Worm (Caenorhabditis elegans): ENCODE results near the gene nspc-13.

nspc-13 gene

ce11 chrX:12341338-12341737 is 15.9 kb upstream of the nspc-13 start, which contains the start of gene zig-2:
Gene zig-2 (minus strand): TSS chrX:12341438.
- no peak for TF ChIP-seq dsc-1 (tag; optimal IDR thresholded peaks at IDR 0.05)
- TF ChIP-seq unc-62 (GFP tag; optimal IDR thresholded peaks at IDR 0.05), result no peak
- TF ChIP-seq blmp-1 (tag; optimal IDR thresholded peaks at IDR 0.05), result no peak
- no peak for TF ChIP-seq tlp-1 (tag; optimal IDR thresholded peaks at IDR 0.05)
- no peak for TF ChIP-seq lin-13 (GFP tag; optimal IDR thresholded peaks at IDR 0.05)
- no peak for TF ChIP-seq nhr-28 (tag; optimal IDR thresholded peaks at IDR 0.05)
- TF ChIP-seq mdl-1 (tag; optimal IDR thresholded peaks at IDR 0.05), result no peak
- TF ChIP-seq isw-1 (GFP tag; IDR thresholded peaks at IDR 0.05), result no peak
- no peak for TF ChIP-seq C34B4.2 (tag; optimal IDR thresholded peaks at IDR 0.05)
- no peak for TF ChIP-seq zag-1 (tag; optimal IDR thresholded peaks at IDR 0.05)
- TF ChIP-seq lin-39 (tag; optimal IDR thresholded peaks at IDR 0.05), result no peak
- TF ChIP-seq vab-15 (tag; optimal IDR thresholded peaks at IDR 0.05), result no peak
- no peak for TF ChIP-seq zip-4 (GFP tag; optimal IDR thresholded peaks at IDR 0.05)
- no peak for TF ChIP-seq unc-130 (tag; optimal IDR thresholded peaks at IDR 0.05)
- no peak for TF ChIP-seq pag-3 (tag; optimal IDR thresholded peaks at IDR 0.05; ENCODE audit: borderline replicate concordance, insufficient read depth)
- TF ChIP-seq sup-37 (GFP tag; optimal IDR thresholded peaks at IDR 0.05), result no peak
- no peak for TF ChIP-seq lin-14 (GFP tag; optimal IDR thresholded peaks at IDR 0.05)
- TF ChIP-seq ztf-4 (tag; optimal IDR thresholded peaks at IDR 0.05), result no peak
- TF ChIP-seq pqm-1 (tag; optimal IDR thresholded peaks at IDR 0.05), result no peak
- TF ChIP-seq tbx-2 (tag; optimal IDR thresholded peaks at IDR 0.05), result no peak

ce11 chrX:12343279-12343678 is 13.9 kb upstream of the nspc-13 start, which contains the start of the genes nspc-9 and nspc-10:
Gene nspc-9 (minus strand): TSS chrX:12343379.
Gene nspc-10 (plus strand): TSS chrX:12343609.
- TF ChIP-seq nhr-71 (tag; optimal IDR thresholded peaks at IDR 0.05), result no peak
- TF ChIP-seq Y116A8C.19 (tag; optimal IDR thresholded peaks at IDR 0.05; ENCODE audit: borderline replicate concordance), result no peak
- no peak for TF ChIP-seq C16A3.4 (tag; optimal IDR thresholded peaks at IDR 0.05)
- TF ChIP-seq F16B12.6 (tag; optimal IDR thresholded peaks at IDR 0.05), result no peak
- no peak for TF ChIP-seq egl-27 (tag; optimal IDR thresholded peaks at IDR 0.05)
- TF ChIP-seq isw-1 (GFP tag; IDR thresholded peaks at IDR 0.05), result no peak

- TF ChIP-seq hpl-2 (GFP tag; optimal IDR thresholded peaks at IDR 0.05), result no peak
- no peak for TF ChIP-seq snpc-4 (tag; optimal IDR thresholded peaks at IDR 0.05)
- TF ChIP-seq hlh-4 (tag; optimal IDR thresholded peaks at IDR 0.05), result no peak
- no peak for TF ChIP-seq lin-39 (tag; optimal IDR thresholded peaks at IDR 0.05)
- no peak for TF ChIP-seq lin-13 (GFP tag; optimal IDR thresholded peaks at IDR 0.05)
- no peak for TF ChIP-seq nhr-47 (tag; optimal IDR thresholded peaks at IDR 0.05)
These were observed 10.5 kb upstream of the nspc-13 start, which contains the start of gene F42F12.11 for ce11 chrX:12346729-12347128. Gene F42F12.11 (plus strand): TSS chrX:12347029.

ce11 chrX:12347822-12348221 is 9.4 kb upstream of the nspc-13 start:
- TF ChIP-seq ets-5 (GFP tag; IDR thresholded peaks at IDR 0.05) (no peak), aha-1 (tag; optimal IDR thresholded peaks at IDR 0.05) (no peak), ceh-63 (GFP tag; optimal IDR thresholded peaks at IDR 0.05) (no peak), efl-3 (GFP tag; optimal IDR thresholded peaks at IDR 0.05) (no peak), mep-1 (tag; optimal IDR thresholded peaks at IDR 0.05) (peak; percentile 41), zag-1 (tag; optimal IDR thresholded peaks at IDR 0.05) (no peak), efl-1 (optimal IDR thresholded peaks at IDR 0.05) (no peak), efl-1 (GFP tag; optimal IDR thresholded peaks at IDR 0.05 in 1 of 2) (peak in 1 of 2 experiments; percentile 76), isw-1 (GFP tag; IDR thresholded peaks at IDR 0.05) (no peak), nhr-71 (tag; optimal IDR thresholded peaks at IDR 0.05) (peak; percentile 54), nhr-20 (tag; optimal IDR thresholded peaks at IDR 0.05) (peak; percentile 57), unc-62 (GFP tag; optimal IDR thresholded peaks at IDR 0.05) (no peak), ama-1 (optimal IDR thresholded peaks at IDR 0.05) (no peak), swsn-7 (tag; optimal IDR thresholded peaks at IDR 0.05) (peak; percentile 22), hpl-2 (GFP tag; optimal IDR thresholded peaks at IDR 0.05) (no peak), unc-30 (tag; optimal IDR thresholded peaks at IDR 0.05) (no peak), dpl-1 (GFP tag; optimal IDR thresholded peaks at IDR 0.05) (no peak), nhr-76 (tag; optimal IDR thresholded peaks at IDR 0.05) (no peak), tlp-1 (tag; optimal IDR thresholded peaks at IDR 0.05) (no peak), unc-130 (tag; optimal IDR thresholded peaks at IDR 0.05) (no peak), xbp-1 (tag; optimal IDR thresholded peaks at IDR 0.05) (peak; percentile 15), zip-4 (GFP tag; optimal IDR thresholded peaks at IDR 0.05) (no peak), fkh-10 (GFP tag; optimal IDR thresholded peaks at IDR 0.05) (no peak), ztf-11 (tag; optimal IDR thresholded peaks at IDR 0.05) (no peak), nhr-85 (tag) (peak; percentile 80), pax-3 (tag; optimal IDR thresholded peaks at IDR 0.05) (no peak), mdl-1 (tag; optimal IDR thresholded peaks at IDR 0.05) (peak in 1 of 2 experiments; percentile 8), nhr-47 (tag; optimal IDR thresholded peaks at IDR 0.05) (peak; percentile 35), aly-2 (tag; optimal IDR thresholded peaks at IDR 0.05) (no peak)
